Worm (Caenorhabditis elegans): ENCODE measurements around the gene K12D12.5.

The K12D12.5 gene

ce11 chrII:11835208-11835607 lies 25.6 kb upstream of the K12D12.5 start, which contains the start of gene T27D12.6:
Gene T27D12.6, plus strand, starts transcription at chrII:11835508.
- no peak for TF ChIP-seq ceh-43 (GFP tag; optimal IDR thresholded peaks at IDR 0.05)
- TF ChIP-seq snpc-4 (tag; optimal IDR thresholded peaks at IDR 0.05), result no peak
- no peak for TF ChIP-seq ces-1 (GFP tag; optimal IDR thresholded peaks at IDR 0.05)
- TF ChIP-seq ceh-39 (tag; optimal IDR thresholded peaks at IDR 0.05), result no peak
- no peak for TF ChIP-seq sptf-1 (tag; optimal IDR thresholded peaks at IDR 0.05)
- no peak for TF ChIP-seq nhr-237 (tag; optimal IDR thresholded peaks at IDR 0.05)

- TF ChIP-seq lin-32 (GFP tag; optimal IDR thresholded peaks at IDR 0.05) (no peak), drap-1 (GFP tag; optimal IDR thresholded peaks at IDR 0.05) (no peak), bed-3 (GFP tag; optimal IDR thresholded peaks at IDR 0.05) (no peak), nhr-76 (tag; optimal IDR thresholded peaks at IDR 0.05) (no peak), pha-4 (tag; optimal IDR thresholded peaks at IDR 0.05) (no peak)
Observed at ce11 chrII:11836554-11837218, 24.1 kb upstream of the K12D12.5 start.

ce11 chrII:11838353-11838752 lies 22.5 kb upstream of the K12D12.5 start:
- TF ChIP-seq mls-2 (tag; optimal IDR thresholded peaks at IDR 0.05) (no peak), ham-2 (GFP tag; optimal IDR thresholded peaks at IDR 0.05) (no peak), cnd-1 (tag; optimal IDR thresholded peaks at IDR 0.05) (no peak), snpc-4 (tag; optimal IDR thresholded peaks at IDR 0.05) (no peak), elt-1 (tag; optimal IDR thresholded peaks at IDR 0.05; ENCODE audit: borderline replicate concordance, insufficient read depth) (no peak), tbx-8 (GFP tag; optimal IDR thresholded peaks at IDR 0.05) (no peak), ceh-39 (tag; optimal IDR thresholded peaks at IDR 0.05) (no peak), mep-1 (tag; optimal IDR thresholded peaks at IDR 0.05) (no peak), lin-13 (tag; optimal IDR thresholded peaks at IDR 0.05) (no peak), sptf-1 (tag; optimal IDR thresholded peaks at IDR 0.05) (no peak), hlh-1 (tag; optimal IDR thresholded peaks at IDR 0.05) (no peak), zip-8 (tag; optimal IDR thresholded peaks at IDR 0.05) (no peak), mab-5 (tag; optimal IDR thresholded peaks at IDR 0.05) (no peak), drap-1 (GFP tag; optimal IDR thresholded peaks at IDR 0.05) (no peak), nhr-237 (tag; optimal IDR thresholded peaks at IDR 0.05) (no peak), ceh-43 (GFP tag; optimal IDR thresholded peaks at IDR 0.05) (no peak), unc-62 (GFP tag; optimal IDR thresholded peaks at IDR 0.05) (no peak)

ce11 chrII:11839116-11839515 lies 21.7 kb upstream of the K12D12.5 start:
- TF ChIP-seq nhr-237 (tag; optimal IDR thresholded peaks at IDR 0.05) (no peak), lsy-2 (tag; optimal IDR thresholded peaks at IDR 0.05) (no peak), ceh-83 (GFP tag; optimal IDR thresholded peaks at IDR 0.05) (no peak), elt-1 (tag; optimal IDR thresholded peaks at IDR 0.05; ENCODE audit: borderline replicate concordance, insufficient read depth) (no peak), blmp-1 (tag; optimal IDR thresholded peaks at IDR 0.05) (no peak), M03D4.4 (tag; optimal IDR thresholded peaks at IDR 0.05) (no peak), hlh-1 (tag; optimal IDR thresholded peaks at IDR 0.05) (no peak), bed-3 (GFP tag; optimal IDR thresholded peaks at IDR 0.05) (no peak), nhr-28 (tag; optimal IDR thresholded peaks at IDR 0.05) (no peak), ces-1 (GFP tag; optimal IDR thresholded peaks at IDR 0.05) (no peak), lin-32 (GFP tag; optimal IDR thresholded peaks at IDR 0.05) (no peak), cnd-1 (tag; optimal IDR thresholded peaks at IDR 0.05) (no peak), pha-4 (tag; optimal IDR thresholded peaks at IDR 0.05) (no peak), mab-5 (tag; optimal IDR thresholded peaks at IDR 0.05) (no peak), ceh-39 (tag; optimal IDR thresholded peaks at IDR 0.05) (no peak), flh-1 (GFP tag; optimal IDR thresholded peaks at IDR 0.05) (no peak)

- TF ChIP-seq lin-32 (GFP tag; optimal IDR thresholded peaks at IDR 0.05) (no peak), ham-2 (GFP tag; optimal IDR thresholded peaks at IDR 0.05) (peak; percentile 49)
Observed at ce11 chrII:11841653-11842052, 19.2 kb upstream of the K12D12.5 start.

ce11 chrII:11842317-11842716 lies 18.5 kb upstream of the K12D12.5 start, which contains the start of gene T27D12.1:
Gene T27D12.1, plus strand, starts transcription at chrII:11842617.
- TF ChIP-seq mls-2 (tag; optimal IDR thresholded peaks at IDR 0.05), result no peak
- TF ChIP-seq pha-4 (tag; optimal IDR thresholded peaks at IDR 0.05), result no peak
- TF ChIP-seq sptf-1 (tag; optimal IDR thresholded peaks at IDR 0.05), result no peak

All from whole organism, mixed stage, embryonic.